Fruit fly (Drosophila melanogaster) whole organism, adult: ENCODE measurements around the gene CG12182.

ENCODE experiments used
- CG7101 ChIP-seq: fragments of 200-800 bp; sonication (Bioruptor generic); optimal IDR thresholded peaks from 2 replicates; lab custom pipeline; 2018; ENCODE audit warnings: missing biosample characterization, mild to moderate bottlenecking, missing genetic modification characterization, moderate library complexity
- Clk ChIP-seq: fragments of 200-800 bp; sonication (Bioruptor generic); optimal IDR thresholded peaks from 2 replicates; lab custom pipeline; 2017; ENCODE audit warnings: missing biosample characterization, missing genetic modification characterization
- Hr96 ChIP-seq: fragments of 200-800 bp; sonication (Bioruptor generic); optimal IDR thresholded peaks from 2 replicates; lab custom pipeline; 2016; ENCODE audit warnings: missing biosample characterization, missing genetic modification characterization
- pad ChIP-seq: fragments of 200-800 bp; sonication (Bioruptor generic); optimal IDR thresholded peaks from 3 replicates; lab custom pipeline; 2017; ENCODE audit warnings: missing biosample characterization, missing genetic modification characterization, mild to moderate bottlenecking, moderate library complexity, missing genetic modification reagents
- toe ChIP-seq: fragments of 200-800 bp; sonication (Bioruptor generic); optimal IDR thresholded peaks from 2 replicates; lab custom pipeline; 2016; ENCODE audit warnings: missing biosample characterization, missing genetic modification characterization

dm6 chr3L:2551137-2551676 is 48.2 kb downstream of the CG12182 start:
- TF ChIP-seq pad (GFP tag; lab: Kevin White, UChicago) (no peak), Clk (GFP tag; lab: Kevin White, UChicago) (no peak), Hr96 (GFP tag; lab: Kevin White, UChicago) (no peak), toe (no peak), CG7101 (tag; lab: Kevin White, UChicago) (no peak)
